Fruit fly (Drosophila melanogaster) whole organism, adult: Measurements from ENCODE around the gene CG43750.

ENCODE experiments used
- CG11617 ChIP-seq: fragments of 200-800 bp; sonication (Bioruptor generic); optimal IDR thresholded peaks from 2 replicates; lab custom pipeline; 2017; ENCODE audit warnings: mild to moderate bottlenecking, missing biosample characterization, missing genetic modification reagents, missing genetic modification characterization
- CG12768 ChIP-seq: fragments of 200-800 bp; sonication (Bioruptor generic); optimal IDR thresholded peaks from 2 replicates; lab custom pipeline; 2017; ENCODE audit warnings: missing biosample characterization, missing genetic modification characterization, mild to moderate bottlenecking, moderate library complexity, missing genetic modification reagents
- CG14711 ChIP-seq: fragments of 200-800 bp; sonication (Bioruptor generic); optimal IDR thresholded peaks from 2 replicates; lab custom pipeline; 2018; ENCODE audit warnings: missing biosample characterization, mild to moderate bottlenecking, missing genetic modification characterization, moderate library complexity
- CG1620 ChIP-seq: fragments of 200-800 bp; sonication (Bioruptor generic); optimal IDR thresholded peaks from 2 replicates; lab custom pipeline; 2016; ENCODE audit warnings: missing biosample characterization, missing genetic modification characterization
- CG33017 ChIP-seq: fragments of 200-800 bp; sonication (Bioruptor generic); optimal IDR thresholded peaks from 2 replicates; lab custom pipeline; 2018; ENCODE audit warnings: missing biosample characterization, mild to moderate bottlenecking, missing genetic modification characterization, moderate library complexity
- CG5204 ChIP-seq: fragments of 200-800 bp; sonication (Bioruptor generic); optimal IDR thresholded peaks from 2 replicates; lab custom pipeline; 2016; ENCODE audit warnings: missing biosample characterization, missing genetic modification characterization
- CG7045 ChIP-seq: fragments of 200-800 bp; sonication (Bioruptor generic); optimal IDR thresholded peaks from 2 replicates; lab custom pipeline; 2017; ENCODE audit warnings: missing biosample characterization, mild to moderate bottlenecking, missing genetic modification characterization
- CG7101 ChIP-seq: fragments of 200-800 bp; sonication (Bioruptor generic); optimal IDR thresholded peaks from 2 replicates; lab custom pipeline; 2018; ENCODE audit warnings: missing biosample characterization, mild to moderate bottlenecking, missing genetic modification characterization, moderate library complexity
- Clk ChIP-seq: fragments of 200-800 bp; sonication (Bioruptor generic); optimal IDR thresholded peaks from 2 replicates; lab custom pipeline; 2017; ENCODE audit warnings: missing biosample characterization, missing genetic modification characterization
- Crg-1 ChIP-seq: fragments of 200-800 bp; sonication (Bioruptor generic); optimal IDR thresholded peaks from 2 replicates; lab custom pipeline; 2016; ENCODE audit warnings: missing biosample characterization, missing genetic modification characterization
- Hr96 ChIP-seq: fragments of 200-800 bp; sonication (Bioruptor generic); optimal IDR thresholded peaks from 2 replicates; lab custom pipeline; 2016; ENCODE audit warnings: missing biosample characterization, missing genetic modification characterization
- Mnt ChIP-seq: fragments of 200-800 bp; sonication (Bioruptor generic); optimal IDR thresholded peaks from 2 replicates; lab custom pipeline; 2016; ENCODE audit warnings: missing biosample characterization, mild to moderate bottlenecking, missing genetic modification characterization
- bab1 ChIP-seq: fragments of 200-800 bp; sonication (Bioruptor generic); optimal IDR thresholded peaks from 3 replicates; lab custom pipeline; 2019; ENCODE audit warnings: missing biosample characterization, mild to moderate bottlenecking, missing genetic modification characterization, moderate library complexity
- cic ChIP-seq: fragments of 200-800 bp; sonication (Bioruptor generic); optimal IDR thresholded peaks from 2 replicates; lab custom pipeline; 2017; ENCODE audit warnings: missing biosample characterization, mild to moderate bottlenecking, missing genetic modification characterization, moderate library complexity
- cnc ChIP-seq, 2 experiments: fragments of >200 bp; optimal IDR thresholded peaks; 2 replicates each; lab custom pipeline; 2017
- kay ChIP-seq: fragments of 200-800 bp; sonication (Bioruptor generic); peaks from one replicate; lab custom pipeline; 2016; ENCODE audit warnings: missing biosample characterization, missing genetic modification characterization, borderline replicate concordance
- ovo ChIP-seq: fragments of 200-800 bp; sonication (Bioruptor generic); optimal IDR thresholded peaks from 2 replicates; lab custom pipeline; 2016; ENCODE audit warnings: missing biosample characterization, missing genetic modification characterization
- pad ChIP-seq: fragments of 200-800 bp; sonication (Bioruptor generic); optimal IDR thresholded peaks from 3 replicates; lab custom pipeline; 2017; ENCODE audit warnings: missing biosample characterization, missing genetic modification characterization, mild to moderate bottlenecking, moderate library complexity, missing genetic modification reagents
- tj ChIP-seq: fragments of 200-800 bp; sonication (Bioruptor generic); optimal IDR thresholded peaks from 3 replicates; lab custom pipeline; 2017; ENCODE audit warnings: missing biosample characterization, mild to moderate bottlenecking, missing genetic modification characterization, moderate library complexity
- toe ChIP-seq: fragments of 200-800 bp; sonication (Bioruptor generic); optimal IDR thresholded peaks from 2 replicates; lab custom pipeline; 2016; ENCODE audit warnings: missing biosample characterization, missing genetic modification characterization

CG43750 gene

DNA sequence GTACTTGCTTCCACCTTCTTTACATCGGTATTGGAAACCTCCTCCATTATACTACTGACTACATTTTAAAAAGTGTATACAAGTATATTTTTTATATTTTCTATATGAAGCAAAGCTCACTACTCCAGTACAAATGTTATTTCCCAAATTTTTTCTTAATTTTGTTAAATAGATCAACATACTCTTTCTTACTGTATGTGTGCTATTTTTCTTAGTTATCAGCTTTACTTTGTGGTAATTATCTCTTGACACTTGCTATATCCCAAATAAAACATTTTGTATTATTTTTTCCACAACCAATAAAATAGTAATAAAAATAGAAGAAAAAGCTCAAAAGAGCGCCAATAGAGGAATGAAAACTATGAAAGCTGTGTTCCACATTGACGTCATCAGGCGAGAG lies at the start of gene CG43750:
CG43750 (minus strand) TSS at position 101 of the 400 bp plus-strand sequence.
- TF ChIP-seq CG11617 (GFP tag; lab: Kevin White, UChicago) (no peak), tj (GFP tag; lab: Kevin White, UChicago) (no peak), CG1620 (GFP tag; lab: Kevin White, UChicago) (no peak), CG14711 (tag; lab: Kevin White, UChicago) (no peak), pad (GFP tag; lab: Kevin White, UChicago) (no peak), CG33017 (tag; lab: Kevin White, UChicago) (no peak), CG7045 (no peak), cnc (optimal IDR thresholded peaks at IDR 0.05; lab: Kevin White, UChicago) (no peak)

DNA sequence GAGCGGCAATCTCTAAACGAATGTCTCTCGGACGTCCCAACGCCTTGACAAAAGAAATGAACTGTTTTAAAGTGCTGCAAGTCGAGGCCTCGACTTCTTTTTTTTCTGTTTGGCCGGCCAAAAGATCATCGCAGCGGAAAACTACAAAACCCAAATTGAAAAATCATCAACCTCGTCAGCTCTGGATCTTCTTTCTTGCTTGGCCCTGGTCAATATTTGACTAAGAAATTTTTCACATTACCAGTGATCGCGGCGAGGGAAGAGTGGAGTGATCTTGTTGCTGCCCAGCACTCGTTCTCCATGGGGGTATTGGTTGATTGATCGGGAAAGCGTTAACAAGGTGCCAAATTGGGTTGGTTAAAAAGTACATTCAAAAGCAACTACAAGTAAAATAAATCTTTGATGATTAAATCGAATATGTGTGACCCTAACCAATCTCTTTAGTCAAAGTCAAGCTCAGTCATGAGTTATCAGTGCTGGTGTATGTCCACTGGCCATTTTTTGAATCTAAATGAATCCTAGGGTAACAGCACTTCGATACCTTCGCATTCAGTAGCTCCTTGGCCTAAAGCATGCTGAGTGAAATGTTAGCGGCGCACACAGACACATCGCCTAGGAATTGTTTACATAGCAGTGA lies 48.3 kb upstream of the CG43750 start:
- TF ChIP-seq Mnt (GFP tag; lab: Kevin White, UChicago) = no peak
- no peak for TF ChIP-seq CG14711 (tag; lab: Kevin White, UChicago)
- no peak for TF ChIP-seq tj (GFP tag; lab: Kevin White, UChicago)
- no peak for TF ChIP-seq Hr96 (GFP tag; lab: Kevin White, UChicago)
- TF ChIP-seq CG11617 (GFP tag; lab: Kevin White, UChicago) = no peak
- no peak for TF ChIP-seq CG7045
- TF ChIP-seq cnc (optimal IDR thresholded peaks at IDR 0.05; lab: Kevin White, UChicago) = no peak
- no peak for TF ChIP-seq CG5204 (GFP tag; lab: Kevin White, UChicago)
- no peak for TF ChIP-seq toe (GFP tag; lab: Kevin White, UChicago)
- no peak for TF ChIP-seq CG33017 (tag; lab: Kevin White, UChicago)
- no peak for TF ChIP-seq ovo (GFP tag; lab: Kevin White, UChicago)
- no peak for TF ChIP-seq CG12768 (GFP tag; lab: Kevin White, UChicago)
- no peak for TF ChIP-seq CG7101 (tag; lab: Kevin White, UChicago)
- no peak for TF ChIP-seq pad (GFP tag; lab: Kevin White, UChicago)
- no peak for TF ChIP-seq cic
- TF ChIP-seq kay (GFP tag; lab: Kevin White, UChicago) = no peak
- no peak for TF ChIP-seq Crg-1 (GFP tag; lab: Kevin White, UChicago)
- no peak for TF ChIP-seq Clk

DNA sequence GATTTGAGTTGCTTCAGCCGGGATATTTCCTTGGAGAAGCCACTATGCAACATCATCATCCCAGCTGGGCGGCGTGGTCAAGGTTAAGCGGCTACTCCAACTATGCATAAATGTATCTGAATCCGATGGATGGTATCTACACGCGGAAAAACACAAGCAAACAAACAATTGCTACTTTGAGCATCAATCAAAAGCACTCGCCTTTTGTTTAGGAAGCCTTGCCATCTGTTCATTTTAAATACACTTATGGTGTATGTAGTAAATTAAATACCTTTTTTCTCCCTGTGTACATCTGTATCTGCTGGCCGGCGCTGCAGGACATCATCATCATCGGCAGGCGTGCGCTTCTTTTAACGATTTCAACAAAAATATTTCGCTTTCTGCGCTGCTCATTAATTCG lies 45.8 kb upstream of the CG43750 start:
- TF ChIP-seq CG33017 (tag; lab: Kevin White, UChicago) = no peak
- TF ChIP-seq CG14711 (tag; lab: Kevin White, UChicago) = no peak
- TF ChIP-seq toe (GFP tag; lab: Kevin White, UChicago) = no peak
- TF ChIP-seq pad (GFP tag; lab: Kevin White, UChicago) = no peak
- TF ChIP-seq Crg-1 (GFP tag; lab: Kevin White, UChicago) = no peak
- no peak for TF ChIP-seq CG1620 (GFP tag; lab: Kevin White, UChicago)
- TF ChIP-seq ovo (GFP tag; lab: Kevin White, UChicago) = no peak
- TF ChIP-seq Clk = no peak
- no peak for TF ChIP-seq bab1 (GFP tag; lab: Kevin White, UChicago)

DNA sequence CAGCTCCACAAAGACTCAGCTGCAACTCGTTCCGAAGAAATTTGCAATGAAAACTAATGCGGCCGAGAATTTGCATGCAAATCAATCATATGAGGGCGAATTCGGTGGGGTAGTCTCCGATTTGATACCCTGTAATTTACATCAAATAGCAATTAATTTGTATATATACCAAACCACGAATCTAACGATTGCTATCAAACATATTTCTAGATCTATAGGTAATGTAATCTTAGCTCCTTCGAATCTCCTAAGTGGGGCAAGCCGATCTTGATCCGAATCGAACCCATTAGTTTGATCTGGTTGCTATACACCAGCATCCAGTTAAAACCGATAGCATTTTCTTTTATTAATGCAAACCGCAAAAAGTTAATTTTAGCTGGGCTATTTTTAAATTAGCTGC lies 43.7 kb upstream of the CG43750 start:
- TF ChIP-seq kay (GFP tag; lab: Kevin White, UChicago) (no peak), bab1 (GFP tag; lab: Kevin White, UChicago) (no peak), pad (GFP tag; lab: Kevin White, UChicago) (no peak), CG7045 (no peak), Clk (no peak), Hr96 (GFP tag; lab: Kevin White, UChicago) (no peak), toe (GFP tag; lab: Kevin White, UChicago) (no peak)

DNA sequence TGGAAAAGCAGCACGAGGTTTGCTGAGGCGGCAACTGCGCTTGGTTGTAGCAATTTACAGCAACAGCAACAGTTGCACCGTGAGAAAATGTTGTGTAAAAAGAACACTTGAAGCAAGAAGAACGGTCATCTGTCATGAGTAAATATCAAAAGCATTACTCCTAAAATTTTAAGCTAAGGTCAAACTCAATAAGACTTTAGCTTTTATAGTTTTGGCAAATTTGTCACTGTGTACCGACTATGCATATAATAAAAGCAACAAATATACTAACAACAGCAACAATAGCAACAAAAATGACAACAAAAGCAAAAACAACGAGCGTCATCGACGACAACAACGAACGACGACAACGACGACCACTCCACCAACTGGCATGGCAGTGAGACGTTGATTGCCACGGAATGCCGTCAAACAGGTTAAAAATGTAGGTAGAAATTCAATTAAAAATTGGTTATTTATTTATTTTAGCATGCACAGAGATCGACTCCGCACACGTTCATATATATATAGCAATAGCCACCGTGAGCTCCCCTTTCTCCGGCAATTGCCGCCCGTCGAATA lies 43.1 kb upstream of the CG43750 start:
- TF ChIP-seq toe (GFP tag; lab: Kevin White, UChicago) = peak; percentile 48
- no peak for TF ChIP-seq bab1 (GFP tag; lab: Kevin White, UChicago)
- no peak for TF ChIP-seq cnc (optimal IDR thresholded peaks at IDR 0.05; lab: Kevin White, UChicago)
- TF ChIP-seq kay (GFP tag; lab: Kevin White, UChicago) = peak; percentile 45
- no peak for TF ChIP-seq CG1620 (GFP tag; lab: Kevin White, UChicago)
- no peak for TF ChIP-seq ovo (GFP tag; lab: Kevin White, UChicago)
- TF ChIP-seq Crg-1 (GFP tag; lab: Kevin White, UChicago) = no peak
- no peak for TF ChIP-seq Mnt (GFP tag; lab: Kevin White, UChicago)
- peak; percentile 42 for TF ChIP-seq CG14711 (tag; lab: Kevin White, UChicago)
- TF ChIP-seq CG12768 (GFP tag; lab: Kevin White, UChicago) = peak; percentile 57
- peak; percentile 55 for TF ChIP-seq Hr96 (GFP tag; lab: Kevin White, UChicago)
- peak; percentile 72 for TF ChIP-seq CG5204 (GFP tag; lab: Kevin White, UChicago)
- peak; percentile 10 for TF ChIP-seq tj (GFP tag; lab: Kevin White, UChicago)
- no peak for TF ChIP-seq CG11617 (GFP tag; lab: Kevin White, UChicago)
- peak; percentile 60 for TF ChIP-seq CG7101 (tag; lab: Kevin White, UChicago)
- TF ChIP-seq CG33017 (tag; lab: Kevin White, UChicago) = peak; percentile 72
- TF ChIP-seq CG7045 = peak; percentile 74
- TF ChIP-seq pad (GFP tag; lab: Kevin White, UChicago) = no peak
- peak; percentile 20 for TF ChIP-seq Clk
- TF ChIP-seq cic = no peak
